Worm (Caenorhabditis elegans) whole organism, L4/young adult: ENCODE data around the gene F46F5.16.
"Not testable (repeated sequence)": the region's sequence is repeated elsewhere in the genome, so short reads cannot be mapped to it uniquely, and the experiment has no call there.

Source experiments
- W03F9.2 ChIP-seq: fragments of 150-350 bp; optimal IDR thresholded peaks from 2 replicates; lab custom pipeline; 2014; ENCODE audit warnings: missing biosample characterization, missing genetic modification characterization
- dao-5 ChIP-seq: sonication (generic microtip); optimal IDR thresholded peaks from 2 replicates; lab custom pipeline; 2016; ENCODE audit warnings: missing genotype, missing genetic modification characterization, moderate library complexity, missing compliant biosample characterization
- him-1 ChIP-seq: sonication (generic microtip); optimal IDR thresholded peaks from 2 replicates; lab custom pipeline; 2016; ENCODE audit warnings: missing genotype, missing genetic modification reagents, missing genetic modification characterization, missing compliant biosample characterization

F46F5.16 gene

DNA sequence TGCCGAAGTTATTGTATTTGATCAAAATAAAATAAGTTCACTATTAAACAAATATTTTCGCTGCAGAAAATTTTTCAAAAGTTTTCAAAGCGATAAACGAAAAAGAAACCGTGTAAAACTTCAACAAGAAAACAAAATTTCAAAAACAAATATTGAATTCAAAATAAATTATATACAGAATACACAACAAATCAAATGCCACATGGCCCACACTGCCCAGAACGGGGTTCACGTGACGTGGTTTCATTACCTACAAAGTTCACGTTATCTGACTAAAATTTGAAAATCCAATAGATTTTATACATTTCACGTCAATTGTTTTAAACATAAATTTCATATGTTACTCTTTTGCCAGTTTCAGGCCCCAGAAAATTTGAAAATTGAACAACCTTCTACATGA is 33.5 kb downstream of the F46F5.16 start, which contains the start of gene F46F5.7:
Gene F46F5.7 (minus strand): TSS at position 101 of the 400 bp plus-strand sequence.
- TF ChIP-seq him-1 (tag; lab: Kevin White, UChicago) (no peak), dao-5 (tag; lab: Kevin White, UChicago) (no peak), W03F9.2 (tag; lab: Kevin White, UChicago) (no peak)

DNA sequence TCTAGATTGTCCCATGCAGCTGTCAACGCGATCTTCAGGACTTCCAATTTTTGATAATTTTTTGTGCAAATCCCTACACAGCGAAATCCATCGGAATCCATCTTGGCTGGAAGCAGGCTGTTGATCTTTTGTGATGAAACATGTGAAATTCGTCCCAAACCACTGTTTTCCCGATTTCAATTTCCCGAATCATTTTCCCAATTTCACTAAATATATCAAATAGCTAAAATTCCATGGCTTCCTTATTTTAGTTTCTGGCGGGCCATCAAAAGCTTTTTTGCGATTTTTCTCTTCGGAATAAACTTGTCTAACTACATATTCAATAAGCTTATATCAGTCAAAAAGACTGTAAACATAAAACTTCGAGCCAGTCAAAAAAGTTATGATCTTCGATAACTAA is 34.5 kb downstream of the F46F5.16 start, which contains the start of gene F46F5.8:
Gene F46F5.8 (minus strand): TSS at position 101 of the 400 bp plus-strand sequence.
- TF ChIP-seq dao-5 (tag; lab: Kevin White, UChicago) = no peak
- no peak for TF ChIP-seq him-1 (tag; lab: Kevin White, UChicago)
- TF ChIP-seq W03F9.2 (tag; lab: Kevin White, UChicago) = no peak

ce11 chrII:822730-823129 is 35.7 kb downstream of the F46F5.16 start, which contains the start of gene msrp-4:
msrp-4 (minus strand) TSS chrII:822830.
- TF ChIP-seq dao-5, W03F9.2, him-1 (tag; lab: Kevin White, UChicago): not testable (repeated sequence)

ce11 chrII:823529-823928 is 36.5 kb downstream of the F46F5.16 start, which contains the start of gene F46F5.10:
F46F5.10 (plus strand) TSS chrII:823829.
- no peak for TF ChIP-seq him-1 (tag; lab: Kevin White, UChicago)
- TF ChIP-seq W03F9.2 (tag; lab: Kevin White, UChicago) = no peak
- TF ChIP-seq dao-5 (tag; lab: Kevin White, UChicago) = no peak

DNA sequence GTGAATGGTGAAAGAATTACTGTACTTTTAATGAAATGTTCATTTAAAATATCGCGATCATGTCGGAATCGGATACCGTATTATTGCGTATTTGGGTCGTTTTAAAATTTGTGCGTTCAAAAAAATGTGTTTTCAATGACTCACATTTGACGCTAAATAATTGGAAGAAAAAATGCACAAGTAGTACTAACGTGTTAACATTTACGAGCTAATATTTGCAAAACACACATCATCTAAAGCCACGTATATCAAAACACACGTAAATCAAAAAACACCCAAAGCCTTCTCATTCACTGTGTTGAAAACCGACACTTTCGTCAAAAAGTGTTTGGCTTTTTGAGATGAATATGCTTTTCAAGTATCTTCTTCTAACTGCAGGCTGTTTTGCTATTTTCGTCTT is 38.5 kb downstream of the F46F5.16 start, which contains the start of gene F28A10.1:
Gene F28A10.1 (plus strand): TSS at position 301 of the 400 bp plus-strand sequence.
- no peak for TF ChIP-seq him-1 (tag; lab: Kevin White, UChicago)
- TF ChIP-seq dao-5 (tag; lab: Kevin White, UChicago) = no peak
- no peak for TF ChIP-seq W03F9.2 (tag; lab: Kevin White, UChicago)
